Worm (Caenorhabditis elegans) whole organism, L3 larva: Measurements from ENCODE around the gene rps-1.
A peak's percentile ranks its signal among the peaks of the same experiment; 100 is the strongest.

Experiments
- aly-2 ChIP-seq: fragments of 150-350 bp; optimal IDR thresholded peaks from 2 replicates; lab custom pipeline; 2014; ENCODE audit warnings: missing biosample characterization, missing genetic modification characterization
- ama-1 ChIP-seq: fragments of 150-350 bp; optimal IDR thresholded peaks from 2 replicates; lab custom pipeline; 2018
- ceh-16 ChIP-seq: sonication (generic microtip); optimal IDR thresholded peaks from 2 replicates; lab custom pipeline; 2017; ENCODE audit warnings: missing biosample characterization, missing genetic modification characterization
- ceh-9 ChIP-seq: sonication (generic microtip); optimal IDR thresholded peaks from 2 replicates; lab custom pipeline; 2018; ENCODE audit warnings: missing biosample characterization, missing genetic modification characterization
- daf-12 ChIP-seq: fragments of 150-350 bp; optimal IDR thresholded peaks from 2 replicates; lab custom pipeline; 2014; ENCODE audit warnings: missing biosample characterization, missing genetic modification reagents, missing genetic modification characterization
- egl-5 ChIP-seq: fragments of 150-350 bp; optimal IDR thresholded peaks from 2 replicates; lab custom pipeline; 2017; ENCODE audit warnings: missing biosample characterization, missing genetic modification reagents, missing genetic modification characterization, inconsistent platforms
- elt-1 ChIP-seq: fragments of 150-350 bp; optimal IDR thresholded peaks from 2 replicates; lab custom pipeline; 2014; ENCODE audit warnings: missing biosample characterization, missing genetic modification characterization
- elt-2 ChIP-seq: sonication (generic microtip); optimal IDR thresholded peaks from 2 replicates; lab custom pipeline; 2016; ENCODE audit warnings: missing genetic modification reagents, mild to moderate bottlenecking, missing genetic modification characterization, missing compliant biosample characterization
- elt-3 ChIP-seq, 3 experiments: fragments of 150-350 bp in 1 of 3; sonication (generic microtip) in 2 of 3; optimal IDR thresholded peaks; 2 replicates in 2 of 3; 4 replicates in 1 of 3; lab custom pipeline; 2014 to 2017; ENCODE audit warnings: missing biosample characterization in 3 of 3, missing genetic modification characterization in 3 of 3
- eor-1 ChIP-seq, 2 experiments: fragments of 150-350 bp; optimal IDR thresholded peaks; 2 replicates each; lab custom pipeline; 2014 to 2018; ENCODE audit warnings: missing biosample characterization in 2 of 2, missing genetic modification characterization in 2 of 2
- fkh-10 ChIP-seq: sonication (generic microtip); optimal IDR thresholded peaks from 2 replicates; lab custom pipeline; 2017; ENCODE audit warnings: missing biosample characterization, missing genetic modification reagents, missing genetic modification characterization
- fkh-2 ChIP-seq: fragments of 150-350 bp; optimal IDR thresholded peaks from 2 replicates; lab custom pipeline; 2014; ENCODE audit warnings: missing biosample characterization, missing genetic modification reagents, missing genetic modification characterization
- fos-1 ChIP-seq: fragments of 150-350 bp; optimal IDR thresholded peaks from 2 replicates; lab custom pipeline; 2014; ENCODE audit warnings: missing biosample characterization, missing genetic modification characterization
- jun-1 ChIP-seq: fragments of 150-350 bp; optimal IDR thresholded peaks from 2 replicates; lab custom pipeline; 2014; ENCODE audit warnings: missing biosample characterization, missing genetic modification reagents, missing genetic modification characterization
- lsy-12 ChIP-seq: sonication (generic microtip); optimal IDR thresholded peaks from 2 replicates; lab custom pipeline; 2016; ENCODE audit warnings: mild to moderate bottlenecking, missing genetic modification characterization, missing compliant biosample characterization
- mdl-1 ChIP-seq: fragments of 150-350 bp; optimal IDR thresholded peaks from 2 replicates; lab custom pipeline; 2014; ENCODE audit warnings: missing biosample characterization, missing genetic modification characterization
- nfya-1 ChIP-seq: sonication (generic microtip); optimal IDR thresholded peaks from 2 replicates; lab custom pipeline; 2017; ENCODE audit warnings: missing genetic modification characterization, mild to moderate bottlenecking, missing compliant biosample characterization, antibody characterized with exemption, moderate library complexity; ENCODE audit not compliant: insufficient read depth
- nhr-23 ChIP-seq: fragments of 150-350 bp; optimal IDR thresholded peaks from 2 replicates; lab custom pipeline; 2014; ENCODE audit warnings: missing biosample characterization, missing genetic modification reagents, missing genetic modification characterization
- nhr-237 ChIP-seq: fragments of 150-350 bp; optimal IDR thresholded peaks from 2 replicates; lab custom pipeline; 2014; ENCODE audit warnings: missing biosample characterization, missing genetic modification characterization
- nhr-25 ChIP-seq: sonication (generic microtip); optimal IDR thresholded peaks from 2 replicates; lab custom pipeline; 2017; ENCODE audit warnings: missing biosample characterization, missing genetic modification characterization
- nhr-76 ChIP-seq: fragments of 150-350 bp; sonication (generic microtip); optimal IDR thresholded peaks from 5 replicates; lab custom pipeline; 2014; ENCODE audit warnings: missing biosample characterization, missing genetic modification characterization
- sea-2 ChIP-seq: fragments of 150-350 bp; sonication (generic microtip); optimal IDR thresholded peaks from 4 replicates; lab custom pipeline; 2014; ENCODE audit warnings: missing biosample characterization, missing genetic modification reagents, missing genetic modification characterization
- skn-1 ChIP-seq: fragments of 150-350 bp; optimal IDR thresholded peaks from 2 replicates; lab custom pipeline; 2014; ENCODE audit warnings: missing biosample characterization, missing genetic modification characterization
- snpc-4 ChIP-seq: fragments of 150-350 bp; optimal IDR thresholded peaks from 2 replicates; lab custom pipeline; 2014; ENCODE audit warnings: missing biosample characterization, missing genetic modification characterization
- tbx-2 ChIP-seq: sonication (generic microtip); optimal IDR thresholded peaks from 2 replicates; lab custom pipeline; 2016; ENCODE audit warnings: mild to moderate bottlenecking, missing genetic modification characterization, missing compliant biosample characterization
- unc-39 ChIP-seq: sonication (generic microtip); optimal IDR thresholded peaks from 4 replicates; lab custom pipeline; 2017; ENCODE audit warnings: missing biosample characterization, missing genetic modification characterization
- unc-62 ChIP-seq: fragments of 150-350 bp; sonication (generic microtip); optimal IDR thresholded peaks from 4 replicates; lab custom pipeline; 2014; ENCODE audit warnings: missing biosample characterization, missing genetic modification reagents, missing genetic modification characterization
- ztf-11 ChIP-seq: fragments of 150-350 bp; optimal IDR thresholded peaks from 2 replicates; lab custom pipeline; 2014; ENCODE audit warnings: missing biosample characterization, missing genetic modification characterization

Gene rps-1

ce11 chrIII:4449893-4450579 lies 25.7 kb upstream of the rps-1 start, which contains the start of gene ceh-43:
Gene ceh-43 (minus strand): TSS chrIII:4449943.
- no peak for TF ChIP-seq elt-3 (tag; optimal IDR thresholded peaks at IDR 0.05; lab: Kevin White, UChicago)
- TF ChIP-seq nhr-25 (tag; lab: Kevin White, UChicago), result no peak
- TF ChIP-seq lsy-12 (tag; lab: Kevin White, UChicago), result no peak
- TF ChIP-seq unc-39, result no peak
- no peak for TF ChIP-seq daf-12 (tag; lab: Kevin White, UChicago)
- TF ChIP-seq elt-2 (tag; lab: Kevin White, UChicago), result peak; percentile 49
- no peak for TF ChIP-seq ceh-16
- TF ChIP-seq, all 47 proteins: peak for 1

- TF ChIP-seq lsy-12 (tag; lab: Kevin White, UChicago), result no peak
- no peak for TF ChIP-seq unc-39
- TF ChIP-seq elt-1, result no peak
- peak; percentile 71 for TF ChIP-seq nfya-1 (tag; lab: Kevin White, UChicago)
- TF ChIP-seq nhr-23 (tag; lab: Kevin White, UChicago), result peak; percentile 9
- TF ChIP-seq, all 47 proteins: peak for 2
Observed at ce11 chrIII:4450773-4451423, 24.8 kb upstream of the rps-1 start.

DNA sequence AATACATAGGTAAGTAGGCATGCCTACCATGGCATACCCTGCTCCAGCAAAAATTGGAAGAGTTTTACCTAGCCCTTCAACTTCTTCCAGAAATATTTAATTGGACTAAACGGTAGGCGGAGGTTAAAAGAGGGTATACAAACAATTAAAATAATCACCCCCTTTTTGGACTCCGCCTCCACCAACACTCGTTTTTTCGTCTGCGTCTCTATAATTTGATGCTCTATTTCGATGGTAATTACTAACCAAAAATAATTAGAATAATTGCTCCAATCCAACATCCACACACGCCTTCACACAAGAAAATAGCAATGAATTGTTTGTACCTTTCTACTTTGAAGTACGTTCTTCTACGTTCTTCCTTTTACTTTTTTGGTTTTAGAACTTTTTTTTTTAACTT lies 23.0 kb upstream of the rps-1 start:
- TF ChIP-seq sea-2 (GFP tag; lab: Kevin White, UChicago), result no peak
- TF ChIP-seq ztf-11 (tag; lab: Kevin White, UChicago), result no peak
- no peak for TF ChIP-seq ceh-16
- no peak for TF ChIP-seq aly-2
- no peak for TF ChIP-seq snpc-4 (tag; lab: Kevin White, UChicago)
- TF ChIP-seq egl-5 (tag; lab: Kevin White, UChicago), result no peak
- TF ChIP-seq mdl-1 (tag; lab: Kevin White, UChicago), result no peak
- peak; percentile 16 for TF ChIP-seq nhr-23 (tag; lab: Kevin White, UChicago)
- no peak for TF ChIP-seq elt-3 (tag; optimal IDR thresholded peaks at IDR 0.05; lab: Kevin White, UChicago)
- TF ChIP-seq nfya-1 (tag; lab: Kevin White, UChicago), result peak; percentile 7
- no peak for TF ChIP-seq daf-12 (tag; lab: Kevin White, UChicago)
- no peak for TF ChIP-seq eor-1 (tag; optimal IDR thresholded peaks at IDR 0.05; lab: Kevin White, UChicago)
- TF ChIP-seq, all 47 proteins: peak for 2

DNA sequence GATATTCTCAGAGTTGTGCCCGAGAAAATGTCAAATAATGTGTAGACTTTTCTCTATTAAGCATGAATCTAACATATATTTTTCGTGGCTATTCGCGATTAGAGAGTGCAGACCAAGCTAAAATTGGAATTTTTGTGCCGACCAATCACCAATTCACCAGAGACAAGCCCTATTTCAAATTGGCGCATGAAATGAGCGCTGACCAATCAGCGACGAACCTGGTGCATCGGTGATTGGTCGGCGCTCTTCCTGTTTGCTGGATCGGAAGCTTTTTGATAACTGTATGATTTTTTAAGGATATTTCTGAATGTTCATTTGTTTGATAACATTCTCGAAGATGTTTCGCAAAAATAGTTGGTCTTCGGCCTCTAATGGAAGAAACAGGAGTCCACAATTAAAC lies 22.4 kb upstream of the rps-1 start:
- TF ChIP-seq unc-62 (GFP tag; lab: Kevin White, UChicago) (no peak), nhr-76 (tag; lab: Kevin White, UChicago) (no peak), fkh-10 (GFP tag; lab: Kevin White, UChicago) (no peak), elt-1 (no peak), nfya-1 (tag; lab: Kevin White, UChicago) (peak; percentile 76)
- TF ChIP-seq, all 47 proteins: peak for 1

DNA sequence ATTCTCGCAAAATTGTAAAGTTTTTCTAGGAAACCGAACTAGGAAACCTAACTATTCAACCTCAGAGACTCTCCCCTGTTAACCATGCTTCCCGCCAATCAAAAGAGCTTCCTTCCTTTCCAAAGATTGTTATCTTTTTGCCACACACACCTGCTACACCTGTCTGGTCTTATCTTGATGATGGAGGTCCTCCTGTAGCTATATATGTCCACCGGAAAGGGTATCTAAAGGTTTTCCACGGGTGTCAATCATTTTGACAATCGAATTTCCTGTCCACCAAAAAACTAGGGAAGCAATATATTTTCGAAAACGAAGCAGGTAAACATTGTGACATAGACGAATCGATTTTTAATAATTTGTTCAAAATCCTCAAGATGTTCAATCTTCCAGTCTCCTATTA lies 21.9 kb upstream of the rps-1 start:
- TF ChIP-seq nhr-25 (tag; lab: Kevin White, UChicago) (peak; percentile 2), unc-62 (GFP tag; lab: Kevin White, UChicago) (peak; percentile 10), tbx-2 (tag; lab: Kevin White, UChicago) (no peak), jun-1 (no peak), nhr-23 (tag; lab: Kevin White, UChicago) (no peak), skn-1 (no peak), elt-1 (peak; percentile 76), fos-1 (tag; lab: Kevin White, UChicago) (no peak), ama-1 (lab: Kevin White, UChicago) (no peak)

DNA sequence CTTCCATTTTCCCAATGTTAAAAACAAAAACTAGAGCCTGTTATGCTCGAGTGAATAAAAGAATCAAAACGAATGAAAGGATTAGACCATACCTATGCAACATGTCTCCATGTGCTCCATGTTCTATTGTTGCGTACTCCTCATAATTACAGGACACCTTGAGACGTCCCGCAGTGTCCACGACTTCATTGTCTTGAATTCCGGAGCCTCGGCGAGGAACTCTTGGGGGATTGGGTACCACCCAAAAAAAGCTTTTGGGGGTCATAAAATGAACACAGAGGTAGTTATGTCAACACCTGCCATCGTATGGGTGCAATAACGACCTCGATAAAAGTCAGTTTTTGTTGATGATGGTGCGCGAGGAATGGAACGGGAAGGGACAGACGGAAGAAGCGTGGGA lies 20.8 kb upstream of the rps-1 start:
- TF ChIP-seq nhr-237, result no peak
- no peak for TF ChIP-seq fos-1 (tag; lab: Kevin White, UChicago)
- no peak for TF ChIP-seq mdl-1 (tag; lab: Kevin White, UChicago)
- no peak for TF ChIP-seq skn-1
- no peak for TF ChIP-seq fkh-2 (tag; lab: Kevin White, UChicago)
- TF ChIP-seq elt-1, result no peak
- TF ChIP-seq nhr-23 (tag; lab: Kevin White, UChicago), result no peak
- no peak for TF ChIP-seq daf-12 (tag; lab: Kevin White, UChicago)
- no peak for TF ChIP-seq ceh-9 (tag; lab: Kevin White, UChicago)
- TF ChIP-seq jun-1, result no peak
